Fruit fly (Drosophila melanogaster): ENCODE measurements around the gene Der-1.

Der-1 gene

DNA sequence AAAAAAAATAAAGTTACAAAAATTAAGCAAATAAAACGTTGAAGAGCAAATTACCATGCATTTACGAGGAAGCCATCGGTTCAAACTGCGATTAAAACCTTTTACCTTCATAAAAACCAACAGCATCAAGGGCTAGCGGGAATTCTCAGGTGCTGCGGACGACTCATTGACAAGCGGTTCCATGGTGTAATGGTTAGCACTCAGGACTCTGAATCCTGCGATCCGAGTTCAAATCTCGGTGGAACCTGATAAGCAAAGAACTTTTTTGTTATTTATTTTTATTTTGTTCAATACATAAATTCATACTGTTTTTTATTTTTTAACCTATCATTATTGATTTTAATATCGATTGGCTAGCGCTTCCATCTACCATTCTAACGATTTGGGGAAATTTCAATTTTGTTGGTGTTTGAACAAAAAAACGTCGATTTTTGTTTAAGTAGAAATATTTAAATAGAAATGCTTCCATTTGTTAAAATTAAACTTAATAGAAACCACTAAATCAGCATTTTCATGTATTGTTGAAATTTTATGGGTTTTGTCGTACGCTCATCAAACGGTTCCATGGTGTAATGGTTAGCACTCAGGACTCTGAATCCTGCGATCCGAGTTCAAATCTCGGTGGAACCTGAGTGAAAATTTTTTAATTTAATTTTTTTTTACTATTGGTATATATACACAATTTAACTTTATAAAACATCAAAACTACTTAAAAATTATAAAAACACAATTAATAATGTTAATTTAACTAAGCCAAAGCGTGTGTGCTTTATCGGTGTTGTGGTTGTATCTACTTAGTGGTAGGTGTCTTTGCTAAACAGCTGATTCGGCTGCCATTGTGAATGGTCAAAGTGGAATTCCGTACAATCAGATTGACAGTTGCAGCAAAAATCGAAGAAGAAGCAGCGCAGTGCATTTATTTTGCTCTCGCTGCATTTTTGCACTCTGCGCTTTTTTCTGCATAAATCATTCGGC, 35.5 kb downstream of the Der-1 start, which contains the start of gene CG4238 (continued):
- TF ChIP-seq CG34376 (GFP tag; optimal IDR thresholded peaks at IDR 0.05), result no peak
- peak; percentile 22 for TF ChIP-seq CoRest (tag; optimal IDR thresholded peaks at IDR 0.05)
- peak; percentile 83; the same call in 3 of the 4 replicates for TF ChIP-seq chinmo (GFP tag; IDR thresholded peaks at IDR 0.05; ENCODE audit: partially characterized antibody)
- TF ChIP-seq CG11504 (tag; optimal IDR thresholded peaks at IDR 0.05), result peak; percentile 46
- no peak for TF ChIP-seq crol (GFP tag; IDR thresholded peaks at IDR 0.05)
- TF ChIP-seq mld (GFP tag; IDR thresholded peaks at IDR 0.05; ENCODE audit: partially characterized antibody), result peak; percentile 89
- TF ChIP-seq Dref (GFP tag; IDR thresholded peaks at IDR 0.05), result peak; percentile 46
- TF ChIP-seq Awh (GFP tag; IDR thresholded peaks at IDR 0.05), result no peak
- no peak for TF ChIP-seq crc (GFP tag; optimal IDR thresholded peaks at IDR 0.05)
- TF ChIP-seq E2f2 (GFP tag; IDR thresholded peaks at IDR 0.05), result peak; percentile 65; the same call in 1 of the 2 replicates
- no peak for TF ChIP-seq luna (GFP tag; optimal IDR thresholded peaks at IDR 0.05)
- TF ChIP-seq CG42726 (GFP tag; IDR thresholded peaks at IDR 0.05; ENCODE audit: partially characterized antibody), result peak; percentile 88
- TF ChIP-seq tna (GFP tag; IDR thresholded peaks at IDR 0.05; ENCODE audit: partially characterized antibody), result peak; percentile 56
- TF ChIP-seq CG2202 (tag; optimal IDR thresholded peaks at IDR 0.05), result no peak
- peak; percentile 58; the same call in 1 of the 2 replicates for TF ChIP-seq ato (GFP tag; IDR thresholded peaks at IDR 0.05; ENCODE audit: partially characterized antibody)
- TF ChIP-seq unc-4 (GFP tag; IDR thresholded peaks at IDR 0.05; ENCODE audit: partially characterized antibody), result peak; percentile 39; the same call in 1 of the 2 replicates
- peak; percentile 52; the same call in 1 of the 4 replicates for TF ChIP-seq Dll (GFP tag; IDR thresholded peaks at IDR 0.05; ENCODE audit: partially characterized antibody)
- TF ChIP-seq CG12155 (GFP tag; optimal IDR thresholded peaks at IDR 0.05), result peak; percentile 18
- no peak for TF ChIP-seq CG14965 (GFP tag; optimal IDR thresholded peaks at IDR 0.05; ENCODE audit: borderline replicate concordance)
- TF ChIP-seq nmo (GFP tag; optimal IDR thresholded peaks at IDR 0.05), result peak; percentile 22
- no peak for TF ChIP-seq Neu2 (GFP tag; optimal IDR thresholded peaks at IDR 0.05; ENCODE audit: borderline replicate concordance)
- peak; percentile 16 for TF ChIP-seq gfzf (GFP tag; optimal IDR thresholded peaks at IDR 0.05)
- peak; percentile 55 for TF ChIP-seq stwl (tag; optimal IDR thresholded peaks at IDR 0.05)
- TF ChIP-seq HmgZ (tag; optimal IDR thresholded peaks at IDR 0.05), result peak; percentile 57
- TF ChIP-seq CG8290 (GFP tag; optimal IDR thresholded peaks at IDR 0.05), result peak; percentile 56
- TF ChIP-seq CG8290 (tag; optimal IDR thresholded peaks at IDR 0.05), result peak in 1 of 2 experiments; percentile 61
- TF ChIP-seq zen (tag; optimal IDR thresholded peaks at IDR 0.05), result peak; percentile 55
- no peak for TF ChIP-seq CG3065 (GFP tag; optimal IDR thresholded peaks at IDR 0.05)
- TF ChIP-seq CG15479 (GFP tag; optimal IDR thresholded peaks at IDR 0.05), result no peak
- peak; percentile 49 for TF ChIP-seq CTCF (GFP tag; optimal IDR thresholded peaks at IDR 0.05)
- peak; percentile 24 for TF ChIP-seq Myb (GFP tag; optimal IDR thresholded peaks at IDR 0.05)
- TF ChIP-seq Elba2 (GFP tag; optimal IDR thresholded peaks at IDR 0.05), result peak; percentile 79
- peak; percentile 50 for TF ChIP-seq CG7963 (GFP tag; IDR thresholded peaks at IDR 0.05; ENCODE audit: partially characterized antibody)
- TF ChIP-seq sd (tag; optimal IDR thresholded peaks at IDR 0.05), result peak; percentile 99
- TF ChIP-seq CG14667 (GFP tag; IDR thresholded peaks at IDR 0.05), result no peak
- peak; percentile 42 for TF ChIP-seq Dp (GFP tag; optimal IDR thresholded peaks at IDR 0.05)
- TF ChIP-seq Bdp1 (GFP tag; optimal IDR thresholded peaks at IDR 0.05), result peak; percentile 98
- TF ChIP-seq Ravus (GFP tag; IDR thresholded peaks at IDR 0.05), result no peak
- no peak for TF ChIP-seq Ets65A (GFP tag)
- peak; percentile 50; the same call in 1 of the 3 replicates for TF ChIP-seq CG34224 (GFP tag; IDR thresholded peaks at IDR 0.05; ENCODE audit: partially characterized antibody)
- TF ChIP-seq CG31224 (GFP tag; IDR thresholded peaks at IDR 0.05), result no peak
- TF ChIP-seq nerfin-2 (GFP tag; IDR thresholded peaks at IDR 0.05; ENCODE audit: partially characterized antibody), result peak; percentile 52
- peak; percentile 1 for TF ChIP-seq Abd-B (GFP tag; optimal IDR thresholded peaks at IDR 0.05)
- TF ChIP-seq sug (tag; optimal IDR thresholded peaks at IDR 0.05), result peak; percentile 22
- TF ChIP-seq Ets97D (GFP tag; optimal IDR thresholded peaks at IDR 0.05), result peak; percentile 55
- peak; percentile 99 to 100 for TF ChIP-seq crp (GFP tag; optimal IDR thresholded peaks at IDR 0.05)
- no peak for TF ChIP-seq Optix (GFP tag; IDR thresholded peaks at IDR 0.05)

All from whole organism, embryonic.